Worm (Caenorhabditis elegans): ENCODE results near the gene ZK131.11.

DNA sequence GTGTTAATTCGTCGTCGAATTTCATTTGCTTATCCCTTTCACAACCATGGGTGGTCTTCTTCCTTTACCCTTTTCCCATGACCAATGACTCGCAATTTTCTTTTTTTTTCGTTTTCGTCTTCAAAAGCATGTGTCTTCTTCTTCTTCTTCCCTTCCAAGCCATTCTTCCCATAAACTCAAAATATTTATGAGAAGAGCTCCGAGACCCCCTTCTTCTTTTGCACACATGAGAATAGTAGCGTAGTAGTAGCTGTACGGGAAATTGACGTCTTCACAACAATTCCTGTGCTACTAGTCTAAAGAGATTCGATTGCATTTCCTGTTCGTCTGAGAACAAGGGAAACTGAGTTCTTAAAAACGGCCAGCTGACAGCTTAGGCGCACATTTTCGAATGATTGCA, 20.3 kb downstream of the ZK131.11 start:
- TF ChIP-seq unc-39 (tag; optimal IDR thresholded peaks at IDR 0.05) (no peak), drap-1 (GFP tag; optimal IDR thresholded peaks at IDR 0.05) (no peak), unc-62 (GFP tag; optimal IDR thresholded peaks at IDR 0.05) (no peak), mab-5 (tag; optimal IDR thresholded peaks at IDR 0.05) (no peak), lin-13 (tag; optimal IDR thresholded peaks at IDR 0.05) (no peak)
